Worm (Caenorhabditis elegans) whole organism, young adult: ENCODE results near the gene C50F4.8.

Source experiments
- B0035.1 ChIP-seq: sonication (generic microtip); optimal IDR thresholded peaks from 2 replicates; lab custom pipeline; 2016; ENCODE audit warnings: missing genetic modification characterization, mild to moderate bottlenecking, missing compliant biosample characterization, missing genotype, missing genetic modification reagents
- B0261.1 ChIP-seq: sonication (generic microtip); optimal IDR thresholded peaks from 2 replicates; lab custom pipeline; 2016; ENCODE audit warnings: mild to moderate bottlenecking, missing genetic modification characterization, moderate library complexity, missing compliant biosample characterization
- C06A6.2 ChIP-seq: fragments of 200-800 bp; sonication (Bioruptor generic); conservative IDR thresholded peaks from 2 replicates; pipeline ENCODE4 v1.3.6; 2022; ENCODE audit warnings: missing genetic modification characterization, missing compliant biosample characterization
- F10E7.11 ChIP-seq: sonication (generic microtip); optimal IDR thresholded peaks from 2 replicates; lab custom pipeline; 2017; ENCODE audit warnings: mild to moderate bottlenecking, missing genetic modification characterization, moderate library complexity, missing compliant biosample characterization
- F22D6.2 ChIP-seq: sonication (generic microtip); optimal IDR thresholded peaks from 2 replicates; lab custom pipeline; 2016; ENCODE audit warnings: mild to moderate bottlenecking, missing genetic modification characterization, missing compliant biosample characterization
- F33H1.4 ChIP-seq: fragments of 200-800 bp; sonication (Bioruptor generic); IDR thresholded peaks from 2 replicates; pipeline ENCODE4 v1.3.6; 2022; ENCODE audit warnings: missing genetic modification reagents, missing genetic modification characterization, missing compliant biosample characterization
- F49E8.2 ChIP-seq: sonication (generic microtip); optimal IDR thresholded peaks from 3 replicates; lab custom pipeline; 2017; ENCODE audit warnings: missing genetic modification characterization, mild to moderate bottlenecking, missing compliant biosample characterization, antibody characterized with exemption, moderate library complexity; ENCODE audit not compliant: insufficient read depth
- F55B11.4 ChIP-seq: sonication (generic microtip); optimal IDR thresholded peaks from 2 replicates; lab custom pipeline; 2016; ENCODE audit warnings: missing compliant biosample characterization, missing genetic modification characterization, borderline replicate concordance; ENCODE audit not compliant: insufficient read depth
- T07F8.4 ChIP-seq: sonication (generic microtip); optimal IDR thresholded peaks from 2 replicates; lab custom pipeline; 2016; ENCODE audit warnings: mild to moderate bottlenecking, missing genetic modification characterization, moderate library complexity, missing compliant biosample characterization
- Y79H2A.3 ChIP-seq: fragments of 200-800 bp; sonication (Bioruptor generic); conservative IDR thresholded peaks from 2 replicates; pipeline ENCODE4 v1.3.6; 2022; ENCODE audit warnings: missing genetic modification reagents, missing genetic modification characterization, missing compliant biosample characterization
- Y95B8A.8 ChIP-seq: fragments of 200-800 bp; sonication (Bioruptor generic); IDR thresholded peaks from 2 replicates; pipeline ENCODE4 v1.3.6; 2022; ENCODE audit warnings: missing genetic modification reagents, missing genetic modification characterization, missing compliant biosample characterization
- ZK185.1 ChIP-seq: sonication (generic microtip); optimal IDR thresholded peaks from 2 replicates; lab custom pipeline; 2016; ENCODE audit warnings: mild to moderate bottlenecking, missing genetic modification characterization, missing compliant biosample characterization; ENCODE audit not compliant: poor library complexity, severe bottlenecking
- ama-1 ChIP-seq, 3 experiments: fragments of 150-350 bp in 1 of 3; sonication (generic microtip) in 2 of 3; optimal IDR thresholded peaks; 2 replicates each; lab custom pipeline; 2014 to 2018; ENCODE audit warnings: missing biosample characterization in 2 of 3, missing genetic modification characterization in 2 of 3, missing genetic modification reagents in 2 of 3
- aptf-3 ChIP-seq: fragments of 200-800 bp; sonication (Bioruptor generic); IDR thresholded peaks from 2 replicates; pipeline ENCODE4 v1.3.6; 2022; ENCODE audit warnings: missing genetic modification characterization, missing compliant biosample characterization
- bed-2 ChIP-seq: fragments of 200-800 bp; sonication (Bioruptor generic); IDR thresholded peaks from 2 replicates; pipeline ENCODE4 v1.3.6; 2022; ENCODE audit warnings: missing genetic modification reagents, missing genetic modification characterization, missing compliant biosample characterization
- ccch-3 ChIP-seq: fragments of 200-800 bp; sonication (Bioruptor generic); optimal IDR thresholded peaks from 2 replicates; lab custom pipeline; 2018; ENCODE audit warnings: mild to moderate bottlenecking, missing genetic modification characterization, missing compliant biosample characterization
- cebp-2 ChIP-seq: fragments of 200-800 bp; sonication (Bioruptor generic); IDR thresholded peaks from 2 replicates; pipeline ENCODE4 v1.3.6; 2022; ENCODE audit warnings: missing genetic modification characterization, missing compliant biosample characterization
- ceh-40 ChIP-seq: fragments of 200-800 bp; sonication (Bioruptor generic); IDR thresholded peaks from 2 replicates; pipeline ENCODE4 v1.3.6; 2022; ENCODE audit warnings: missing genetic modification characterization, missing compliant biosample characterization
- dox-1 ChIP-seq: fragments of 200-800 bp; sonication (Bioruptor generic); IDR thresholded peaks from 2 replicates; pipeline ENCODE4 v1.3.6; 2022; ENCODE audit warnings: missing genetic modification reagents, missing genetic modification characterization, missing compliant biosample characterization
- egl-18 ChIP-seq: fragments of 200-800 bp; sonication (Bioruptor generic); IDR thresholded peaks from 2 replicates; pipeline ENCODE4 v1.3.6; 2022; ENCODE audit warnings: missing genetic modification reagents, missing genetic modification characterization, missing compliant biosample characterization
- egrh-3 ChIP-seq: fragments of 200-800 bp; sonication (Bioruptor generic); IDR thresholded peaks from 2 replicates; pipeline ENCODE4 v1.3.6; 2022; ENCODE audit warnings: missing genetic modification reagents, missing genetic modification characterization, missing compliant biosample characterization
- hlh-12 ChIP-seq: sonication (generic microtip); optimal IDR thresholded peaks from 2 replicates; lab custom pipeline; 2016; ENCODE audit warnings: missing genetic modification characterization, missing compliant biosample characterization
- hmg-1.2 ChIP-seq: fragments of 200-800 bp; sonication (Bioruptor generic); IDR thresholded peaks from 2 replicates; pipeline ENCODE4 v1.3.6; 2022; ENCODE audit warnings: missing genetic modification reagents, missing genetic modification characterization, missing compliant biosample characterization
- hsf-1 ChIP-seq: fragments of 200-800 bp; sonication (Bioruptor generic); IDR thresholded peaks from 2 replicates; pipeline ENCODE4 v1.3.6; 2022; ENCODE audit warnings: missing genetic modification reagents, missing genetic modification characterization, missing compliant biosample characterization
- lin-35 ChIP-seq, 3 experiments: fragments of 150-350 bp in 2 of 3; sonication (generic microtip) in 1 of 3; optimal IDR thresholded peaks; 2 replicates each; lab custom pipeline; 2014 to 2018; ENCODE audit warnings: missing biosample characterization in 3 of 3, missing genetic modification characterization in 3 of 3, missing genetic modification reagents in 3 of 3
- madf-10 ChIP-seq: sonication (generic microtip); optimal IDR thresholded peaks from 2 replicates; lab custom pipeline; 2016; ENCODE audit warnings: mild to moderate bottlenecking, missing genetic modification characterization, missing compliant biosample characterization
- madf-6 ChIP-seq: fragments of 200-800 bp; sonication (Bioruptor generic); IDR thresholded peaks from 2 replicates; pipeline ENCODE4 v1.3.6; 2022; ENCODE audit warnings: missing genetic modification reagents, missing genetic modification characterization, missing compliant biosample characterization
- madf-8 ChIP-seq: fragments of 200-800 bp; sonication (Bioruptor generic); conservative IDR thresholded peaks from 2 replicates; pipeline ENCODE4 v1.3.6; 2022; ENCODE audit warnings: missing genetic modification reagents, missing genetic modification characterization, missing compliant biosample characterization
- mel-28 ChIP-seq: sonication (generic microtip); optimal IDR thresholded peaks from 2 replicates; lab custom pipeline; 2016; ENCODE audit warnings: borderline replicate concordance, mild to moderate bottlenecking, missing genetic modification characterization, missing compliant biosample characterization
- mxl-1 ChIP-seq: sonication (generic microtip); optimal IDR thresholded peaks from 2 replicates; lab custom pipeline; 2016; ENCODE audit warnings: missing genetic modification characterization, missing compliant biosample characterization
- nfya-2 ChIP-seq: fragments of 200-800 bp; sonication (Bioruptor generic); IDR thresholded peaks from 2 replicates; pipeline ENCODE4 v1.3.6; 2022; ENCODE audit warnings: missing genetic modification reagents, missing genetic modification characterization, missing compliant biosample characterization
- nhr-80 ChIP-seq: sonication (generic microtip); optimal IDR thresholded peaks from 2 replicates; lab custom pipeline; 2016; ENCODE audit warnings: missing genetic modification characterization, missing compliant biosample characterization
- nhr-90 ChIP-seq: sonication (generic microtip); optimal IDR thresholded peaks from 2 replicates; lab custom pipeline; 2016; ENCODE audit warnings: missing genotype, mild to moderate bottlenecking, missing genetic modification characterization, missing compliant biosample characterization
- repo-1 ChIP-seq: sonication (generic microtip); optimal IDR thresholded peaks from 2 replicates; lab custom pipeline; 2017; ENCODE audit warnings: mild to moderate bottlenecking, missing genetic modification characterization, missing compliant biosample characterization
- rpc-1 ChIP-seq, 2 experiments: fragments of 150-350 bp in 1 of 2; sonication (generic microtip) in 1 of 2; optimal IDR thresholded peaks; 2 replicates each; lab custom pipeline; 2014 to 2018; ENCODE audit warnings: missing biosample characterization in 1 of 2, missing genetic modification characterization in 1 of 2, missing genetic modification reagents in 1 of 2, missing genotype in 1 of 2
- snpc-3.4 ChIP-seq: sonication (generic microtip); optimal IDR thresholded peaks from 2 replicates; lab custom pipeline; 2017; ENCODE audit warnings: missing genetic modification characterization, mild to moderate bottlenecking, missing compliant biosample characterization, antibody characterized with exemption, moderate library complexity, missing genotype, missing genetic modification reagents
- snpc-4 ChIP-seq, 5 experiments: fragments of 150-350 bp in 1 of 5; sonication (generic microtip) in 4 of 5; optimal IDR thresholded peaks; 2 replicates each; lab custom pipeline; 2014 to 2018; ENCODE audit warnings: missing genetic modification characterization in 5 of 5, missing biosample characterization in 3 of 5, antibody characterized with exemption in 2 of 5, mild to moderate bottlenecking in 2 of 5, missing compliant biosample characterization in 2 of 5, missing genotype in 2 of 5, moderate library complexity in 2 of 5, missing genetic modification reagents in 1 of 5
- sptf-2 ChIP-seq: fragments of 200-800 bp; sonication (Bioruptor generic); optimal IDR thresholded peaks from 2 replicates; lab custom pipeline; 2018; ENCODE audit warnings: mild to moderate bottlenecking, missing genetic modification characterization, missing compliant biosample characterization
- tbp1 ChIP-seq: fragments of 200-800 bp; sonication (Bioruptor generic); optimal IDR thresholded peaks from 2 replicates; lab custom pipeline; 2018; ENCODE audit warnings: mild to moderate bottlenecking, missing genetic modification characterization, missing compliant biosample characterization
- unc-62 ChIP-seq: fragments of 150-350 bp; optimal IDR thresholded peaks from 2 replicates; lab custom pipeline; 2014; ENCODE audit warnings: missing biosample characterization, missing genetic modification reagents, missing genetic modification characterization
- zfh-2 ChIP-seq: fragments of 200-800 bp; sonication (Bioruptor generic); conservative IDR thresholded peaks from 2 replicates; pipeline ENCODE4 v1.3.6; 2022; ENCODE audit warnings: missing genetic modification reagents, missing genetic modification characterization, missing compliant biosample characterization
- zim-3 ChIP-seq: sonication (generic microtip); optimal IDR thresholded peaks from 2 replicates; lab custom pipeline; 2017; ENCODE audit warnings: mild to moderate bottlenecking, missing genetic modification characterization, moderate library complexity, missing compliant biosample characterization
- ztf-3 ChIP-seq: fragments of 200-800 bp; sonication (Bioruptor generic); optimal IDR thresholded peaks from 2 replicates; lab custom pipeline; 2018; ENCODE audit warnings: mild to moderate bottlenecking, missing genetic modification characterization, missing compliant biosample characterization

Gene C50F4.8

DNA sequence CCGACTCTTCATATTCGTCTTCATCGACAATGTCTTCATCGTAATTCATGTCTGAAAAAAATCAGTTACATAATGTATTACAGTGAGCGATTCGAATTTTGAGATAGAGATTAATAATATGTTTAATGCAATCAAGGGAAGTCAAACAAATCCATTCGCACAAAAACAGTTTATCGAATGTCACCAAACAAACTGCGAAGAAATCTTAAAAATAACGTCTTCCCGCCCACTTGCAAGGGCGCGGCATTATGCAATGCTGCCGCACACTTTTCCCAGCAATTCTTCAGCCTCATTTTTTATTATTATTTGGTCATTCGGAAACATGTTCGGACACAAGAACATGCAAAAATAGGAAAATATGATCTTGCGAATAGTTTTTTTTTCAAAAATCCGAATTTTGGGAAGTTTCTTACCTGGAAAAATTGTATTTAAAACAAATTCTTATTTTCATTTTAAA is 25.5 kb upstream of the C50F4.8 start, which contains the start of gene mdf-1 (continued):
- TF ChIP-seq hsf-1 (GFP tag; lab: Robert Waterston, UW) (no peak), hmg-1.2 (0 out of 2 replicates have a peak, but pooled peaks have one; percentile 12), egrh-3 (GFP tag; lab: Robert Waterston, UW) (no peak), nhr-90 (tag; lab: Kevin White, UChicago) (no peak), sptf-2 (GFP tag; lab: Kevin White, UChicago) (no peak), B0035.1 (tag; lab: Kevin White, UChicago) (peak; percentile 10), tbp1 (GFP tag; lab: Kevin White, UChicago) (peak; percentile 53), mel-28 (no peak), ztf-3 (GFP tag; lab: Kevin White, UChicago) (no peak), T07F8.4 (tag; lab: Kevin White, UChicago) (no peak), dox-1 (GFP tag; lab: Robert Waterston, UW) (peak; percentile 49; the same call in 1 of the 2 replicates), lin-35 (GFP tag; optimal IDR thresholded peaks at IDR 0.05; lab: Kevin White, UChicago) (peak in 1 of 3 experiments; percentile 69), repo-1 (tag; lab: Kevin White, UChicago) (peak; percentile 57), F22D6.2 (tag; lab: Kevin White, UChicago) (no peak), bed-2 (GFP tag; lab: Robert Waterston, UW) (no peak), unc-62 (GFP tag; lab: Kevin White, UChicago) (no peak), ZK185.1 (tag; lab: Kevin White, UChicago) (peak; percentile 58), madf-10 (tag; lab: Kevin White, UChicago) (peak; percentile 26), aptf-3 (GFP tag; lab: Robert Waterston, UW) (no peak), madf-8 (GFP tag; lab: Robert Waterston, UW) (no peak)

DNA sequence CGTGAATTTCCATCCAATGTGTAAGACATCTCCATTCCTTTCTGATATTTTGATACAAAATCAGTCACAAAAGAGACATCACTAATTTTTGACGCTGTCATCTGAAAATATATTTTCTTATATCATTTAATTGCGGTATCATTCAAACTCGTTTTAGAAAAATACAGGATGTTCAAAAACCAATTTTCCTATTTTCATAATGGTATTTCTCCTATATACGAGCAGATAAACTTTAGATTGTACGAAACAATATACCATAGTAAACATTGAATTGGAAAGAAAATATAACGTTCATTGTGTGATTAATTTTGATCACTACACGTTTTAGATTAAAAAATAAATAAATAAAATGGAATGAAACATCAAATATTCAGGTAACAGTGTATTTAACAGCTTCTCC is 22.8 kb upstream of the C50F4.8 start, which contains the start of gene C50F4.16:
Gene C50F4.16 (minus strand): TSS at position 101 of the 400 bp plus-strand sequence.
- no peak for TF ChIP-seq mxl-1 (tag; lab: Kevin White, UChicago)
- TF ChIP-seq ama-1 (optimal IDR thresholded peaks at IDR 0.05; lab: Kevin White, UChicago) = no peak
- peak in 1 of 2 experiments; percentile 26 for TF ChIP-seq ama-1 (GFP tag; optimal IDR thresholded peaks at IDR 0.05; lab: Kevin White, UChicago)
- TF ChIP-seq egl-18 (GFP tag; lab: Robert Waterston, UW) = no peak
- TF ChIP-seq rpc-1 (optimal IDR thresholded peaks at IDR 0.05; lab: Kevin White, UChicago) = no peak
- TF ChIP-seq rpc-1 (tag; optimal IDR thresholded peaks at IDR 0.05; lab: Kevin White, UChicago) = no peak
- TF ChIP-seq madf-6 (GFP tag; lab: Robert Waterston, UW) = 0 out of 2 replicates have a peak, but pooled peaks have one; percentile 31
- TF ChIP-seq, all 124 proteins: peak for 2

DNA sequence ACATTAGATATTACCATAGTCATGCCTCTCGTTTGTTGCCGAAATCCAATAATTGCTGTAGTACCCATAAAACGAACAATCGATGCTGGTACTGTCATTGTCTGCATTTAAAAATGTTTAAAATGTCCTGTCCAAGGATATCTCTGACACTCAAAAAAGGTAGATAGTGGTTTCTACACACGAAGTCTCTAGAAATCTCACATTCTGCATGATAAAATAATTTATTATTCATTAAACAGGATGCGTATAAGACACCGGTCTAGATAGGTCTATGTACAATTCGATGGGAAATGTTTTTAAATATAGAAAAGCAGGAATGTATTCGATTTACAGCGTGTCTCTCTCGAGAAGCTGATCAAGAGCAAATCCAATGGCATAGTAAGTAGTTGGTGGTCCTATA is 21.0 kb upstream of the C50F4.8 start, which contains the start of gene C50F4.12:
Gene C50F4.12 (minus strand): TSS at position 101 of the 400 bp plus-strand sequence.
- TF ChIP-seq Y79H2A.3 (GFP tag; lab: Robert Waterston, UW) (no peak), snpc-4 (GFP tag; optimal IDR thresholded peaks at IDR 0.05; lab: Kevin White, UChicago) (no peak), snpc-4 (tag; optimal IDR thresholded peaks at IDR 0.05; lab: Kevin White, UChicago) (no peak), zfh-2 (no peak), B0261.1 (no peak), Y95B8A.8 (no peak), C06A6.2 (GFP tag; lab: Robert Waterston, UW) (no peak), cebp-2 (GFP tag; lab: Robert Waterston, UW) (no peak)

DNA sequence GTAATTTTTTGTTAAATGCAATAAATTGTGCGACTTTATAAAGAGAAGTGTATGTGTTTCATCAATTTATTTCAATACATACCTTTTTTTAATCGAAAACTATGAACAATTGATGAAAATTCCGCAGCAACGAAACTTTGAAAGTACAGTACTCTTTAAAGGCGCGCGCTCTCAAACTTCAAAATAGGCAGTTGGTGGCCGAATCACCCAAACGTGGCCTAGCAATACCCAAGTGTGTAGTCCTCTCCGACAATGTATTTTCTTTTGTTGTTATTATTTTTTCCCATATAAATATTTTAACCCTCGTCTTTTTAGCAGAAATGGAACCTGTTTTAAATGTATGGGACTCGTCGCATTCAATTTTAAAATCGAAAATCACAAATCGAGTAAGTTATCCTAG is 17.8 kb upstream of the C50F4.8 start, which contains the start of gene C50F4.4:
Gene C50F4.4 (plus strand): TSS at position 267 of the 400 bp plus-strand sequence.
- TF ChIP-seq madf-6 (GFP tag; lab: Robert Waterston, UW) (peak; percentile 85), ZK185.1 (tag; lab: Kevin White, UChicago) (peak; percentile 69), F33H1.4 (no peak), nhr-80 (tag; lab: Kevin White, UChicago) (no peak), F49E8.2 (tag; lab: Kevin White, UChicago) (peak; percentile 45), F10E7.11 (tag; lab: Kevin White, UChicago) (no peak), hlh-12 (tag; lab: Kevin White, UChicago) (no peak), ccch-3 (GFP tag; lab: Kevin White, UChicago) (no peak), zim-3 (tag; lab: Kevin White, UChicago) (no peak), snpc-3.4 (tag; lab: Kevin White, UChicago) (peak; percentile 53), ceh-40 (GFP tag; lab: Robert Waterston, UW) (no peak), F55B11.4 (no peak), nfya-2 (no peak), ztf-3 (GFP tag; lab: Kevin White, UChicago) (no peak)
